Worm (Caenorhabditis elegans) whole organism, early embryonic: ENCODE results near the gene tsp-18.

ENCODE experiments used
- aly-1 ChIP-seq: sonication (generic microtip); optimal IDR thresholded peaks from 2 replicates; lab custom pipeline; 2016; ENCODE audit warnings: missing genetic modification characterization, missing compliant biosample characterization
- ama-1 ChIP-seq: fragments of 150-350 bp; optimal IDR thresholded peaks from 2 replicates; lab custom pipeline; 2014
- ceh-36 ChIP-seq: sonication (generic microtip); optimal IDR thresholded peaks from 2 replicates; lab custom pipeline; 2016; ENCODE audit warnings: missing genetic modification characterization, inconsistent platforms, missing compliant biosample characterization
- hmbx-1 ChIP-seq: sonication (generic microtip); optimal IDR thresholded peaks from 2 replicates; lab custom pipeline; 2016; ENCODE audit warnings: mild to moderate bottlenecking, missing genetic modification characterization, missing compliant biosample characterization
- hmg-4 ChIP-seq: fragments of 200-800 bp; sonication (Bioruptor generic); optimal IDR thresholded peaks from 2 replicates; lab custom pipeline; 2018; ENCODE audit warnings: mild to moderate bottlenecking, missing genetic modification characterization, missing compliant biosample characterization
- tbx-37 ChIP-seq: fragments of 200-800 bp; sonication (Bioruptor generic); conservative IDR thresholded peaks from 2 replicates; pipeline ENCODE4 v1.3.6; 2022; ENCODE audit warnings: missing genetic modification reagents, missing genetic modification characterization, missing compliant biosample characterization
- tra-4 ChIP-seq: sonication (generic microtip); optimal IDR thresholded peaks from 2 replicates; lab custom pipeline; 2017; ENCODE audit warnings: missing genetic modification characterization, missing compliant biosample characterization

- TF ChIP-seq aly-1 (tag; lab: Kevin White, UChicago) = no peak
- no peak for TF ChIP-seq tra-4
- no peak for TF ChIP-seq ama-1 (lab: Kevin White, UChicago)
- TF ChIP-seq hmbx-1 (tag; lab: Kevin White, UChicago) = no peak
- TF ChIP-seq hmg-4 = no peak
- TF ChIP-seq tbx-37 (GFP tag; lab: Robert Waterston, UW) = no peak
- no peak for TF ChIP-seq ceh-36 (tag; lab: Kevin White, UChicago)
Observed at ce11 chrII:5936009-5936408, 31.7 kb downstream of the tsp-18 start.
